Worm (Caenorhabditis elegans) whole organism, mixed stage, embryonic: ENCODE data around the gene hpx-2.

Source experiments
- M03D4.4 ChIP-seq: sonication (generic microtip); optimal IDR thresholded peaks from 2 replicates; lab custom pipeline; 2017; ENCODE audit warnings: mild to moderate bottlenecking, missing genetic modification characterization, missing compliant biosample characterization
- blmp-1 ChIP-seq: fragments of 150-350 bp; optimal IDR thresholded peaks from 2 replicates; lab custom pipeline; 2014; ENCODE audit warnings: missing biosample characterization, missing genetic modification characterization
- ceh-39 ChIP-seq: fragments of 150-350 bp; optimal IDR thresholded peaks from 2 replicates; lab custom pipeline; 2014; ENCODE audit warnings: missing biosample characterization, missing genetic modification characterization
- ceh-43 ChIP-seq: fragments of 200-800 bp; sonication (Bioruptor generic); optimal IDR thresholded peaks from 2 replicates; lab custom pipeline; 2018; ENCODE audit warnings: mild to moderate bottlenecking, missing genetic modification characterization, moderate library complexity, missing compliant biosample characterization
- ceh-83 ChIP-seq: fragments of 200-800 bp; sonication (Bioruptor generic); optimal IDR thresholded peaks from 2 replicates; lab custom pipeline; 2018; ENCODE audit warnings: mild to moderate bottlenecking, missing genetic modification characterization, missing compliant biosample characterization
- cnd-1 ChIP-seq: fragments of 200-800 bp; sonication (Bioruptor generic); optimal IDR thresholded peaks from 2 replicates; lab custom pipeline; 2018; ENCODE audit warnings: mild to moderate bottlenecking, missing genetic modification characterization, missing compliant biosample characterization
- drap-1 ChIP-seq: fragments of 200-800 bp; sonication (Bioruptor generic); optimal IDR thresholded peaks from 3 replicates; lab custom pipeline; 2018; ENCODE audit warnings: mild to moderate bottlenecking, missing genetic modification characterization, missing compliant biosample characterization
- elt-1 ChIP-seq: sonication (generic microtip); optimal IDR thresholded peaks from 2 replicates; lab custom pipeline; 2017; ENCODE audit warnings: missing genetic modification characterization, mild to moderate bottlenecking, missing compliant biosample characterization, antibody characterized with exemption, moderate library complexity, borderline replicate concordance; ENCODE audit not compliant: insufficient read depth
- flh-1 ChIP-seq: fragments of 200-800 bp; sonication (Bioruptor generic); optimal IDR thresholded peaks from 2 replicates; lab custom pipeline; 2018; ENCODE audit warnings: mild to moderate bottlenecking, missing genetic modification characterization, moderate library complexity, missing compliant biosample characterization
- ham-2 ChIP-seq: fragments of 200-800 bp; sonication (Bioruptor generic); optimal IDR thresholded peaks from 2 replicates; lab custom pipeline; 2018; ENCODE audit warnings: mild to moderate bottlenecking, missing genetic modification characterization, missing compliant biosample characterization
- hlh-1 ChIP-seq: fragments of 150-350 bp; optimal IDR thresholded peaks from 2 replicates; lab custom pipeline; 2014; ENCODE audit warnings: missing biosample characterization, missing genetic modification reagents, missing genetic modification characterization
- lin-13 ChIP-seq: fragments of 150-350 bp; optimal IDR thresholded peaks from 2 replicates; lab custom pipeline; 2014; ENCODE audit warnings: missing biosample characterization, missing genetic modification characterization
- lin-32 ChIP-seq: fragments of 200-800 bp; sonication (Bioruptor generic); optimal IDR thresholded peaks from 2 replicates; lab custom pipeline; 2018; ENCODE audit warnings: mild to moderate bottlenecking, missing genetic modification characterization, missing compliant biosample characterization
- lsy-2 ChIP-seq: fragments of 150-350 bp; optimal IDR thresholded peaks from 2 replicates; lab custom pipeline; 2014; ENCODE audit warnings: missing biosample characterization, missing genetic modification characterization
- mab-5 ChIP-seq: fragments of 150-350 bp; optimal IDR thresholded peaks from 2 replicates; lab custom pipeline; 2014; ENCODE audit warnings: missing biosample characterization, missing genetic modification characterization
- mep-1 ChIP-seq: fragments of 150-350 bp; optimal IDR thresholded peaks from 2 replicates; lab custom pipeline; 2017; ENCODE audit warnings: missing biosample characterization, missing genetic modification reagents, missing genetic modification characterization, inconsistent platforms
- nhr-2 ChIP-seq: fragments of 150-350 bp; optimal IDR thresholded peaks from 2 replicates; lab custom pipeline; 2014; ENCODE audit warnings: missing biosample characterization, missing genetic modification characterization
- nhr-28 ChIP-seq: fragments of 150-350 bp; optimal IDR thresholded peaks from 2 replicates; lab custom pipeline; 2014; ENCODE audit warnings: missing biosample characterization, missing genetic modification characterization
- nhr-76 ChIP-seq: sonication (generic microtip); optimal IDR thresholded peaks from 2 replicates; lab custom pipeline; 2017; ENCODE audit warnings: missing biosample characterization, missing genetic modification characterization
- pha-4 ChIP-seq: fragments of 150-350 bp; optimal IDR thresholded peaks from 2 replicates; lab custom pipeline; 2018; ENCODE audit warnings: missing biosample characterization, missing genetic modification reagents, missing genetic modification characterization
- sem-2 ChIP-seq: fragments of 200-800 bp; sonication (Bioruptor generic); optimal IDR thresholded peaks from 2 replicates; lab custom pipeline; 2018; ENCODE audit warnings: mild to moderate bottlenecking, missing genetic modification characterization, missing compliant biosample characterization
- snpc-4 ChIP-seq: fragments of 150-350 bp; optimal IDR thresholded peaks from 2 replicates; lab custom pipeline; 2014; ENCODE audit warnings: missing biosample characterization, missing genetic modification characterization
- tbx-8 ChIP-seq: fragments of 200-800 bp; sonication (Bioruptor generic); optimal IDR thresholded peaks from 2 replicates; lab custom pipeline; 2018; ENCODE audit warnings: mild to moderate bottlenecking, missing genetic modification characterization, moderate library complexity, missing compliant biosample characterization
- unc-120 ChIP-seq: sonication (generic microtip); optimal IDR thresholded peaks from 2 replicates; lab custom pipeline; 2017; ENCODE audit warnings: missing genetic modification characterization, missing compliant biosample characterization; ENCODE audit not compliant: poor library complexity, severe bottlenecking
- unc-39 ChIP-seq: fragments of 150-350 bp; optimal IDR thresholded peaks from 2 replicates; lab custom pipeline; 2014; ENCODE audit warnings: missing biosample characterization, missing genetic modification characterization
- unc-62 ChIP-seq: fragments of 150-350 bp; optimal IDR thresholded peaks from 2 replicates; lab custom pipeline; 2014; ENCODE audit warnings: missing biosample characterization, missing genetic modification reagents, missing genetic modification characterization
- ztf-11 ChIP-seq: fragments of 150-350 bp; optimal IDR thresholded peaks from 2 replicates; lab custom pipeline; 2014; ENCODE audit warnings: missing biosample characterization, missing genetic modification characterization

Gene hpx-2

ce11 chrV:13857132-13857531, 6.9 kb downstream of the hpx-2 start, which contains the start of gene srx-136:
srx-136 (plus strand) TSS chrV:13857432.
- TF ChIP-seq ceh-43 (GFP tag; lab: Kevin White, UChicago): no peak
- no peak for TF ChIP-seq nhr-2 (tag; lab: Kevin White, UChicago)
- no peak for TF ChIP-seq unc-120
- TF ChIP-seq ztf-11 (tag; lab: Kevin White, UChicago): no peak

ce11 chrV:13858906-13859305, 8.6 kb downstream of the hpx-2 start, which contains the start of gene srx-135:
srx-135 (plus strand) TSS chrV:13859206.
- TF ChIP-seq ceh-39 (no peak), nhr-28 (tag; lab: Kevin White, UChicago) (no peak), ztf-11 (tag; lab: Kevin White, UChicago) (no peak), lin-13 (tag; lab: Kevin White, UChicago) (no peak), ceh-43 (GFP tag; lab: Kevin White, UChicago) (no peak), drap-1 (GFP tag; lab: Kevin White, UChicago) (no peak), mab-5 (tag; lab: Kevin White, UChicago) (no peak), ceh-83 (GFP tag; lab: Kevin White, UChicago) (no peak), pha-4 (tag; lab: Kevin White, UChicago) (no peak), nhr-2 (tag; lab: Kevin White, UChicago) (no peak), lin-32 (GFP tag; lab: Kevin White, UChicago) (no peak), M03D4.4 (tag; lab: Kevin White, UChicago) (no peak), snpc-4 (tag; lab: Kevin White, UChicago) (no peak), nhr-76 (no peak), unc-62 (GFP tag; lab: Kevin White, UChicago) (no peak)

- TF ChIP-seq lin-32 (GFP tag; lab: Kevin White, UChicago) (no peak), lsy-2 (tag; lab: Kevin White, UChicago) (no peak), cnd-1 (tag; lab: Kevin White, UChicago) (no peak), unc-62 (GFP tag; lab: Kevin White, UChicago) (no peak), ham-2 (GFP tag; lab: Kevin White, UChicago) (no peak), ceh-43 (GFP tag; lab: Kevin White, UChicago) (no peak), M03D4.4 (tag; lab: Kevin White, UChicago) (no peak), blmp-1 (tag; lab: Kevin White, UChicago) (no peak), nhr-76 (no peak), sem-2 (no peak), lin-13 (tag; lab: Kevin White, UChicago) (no peak), snpc-4 (tag; lab: Kevin White, UChicago) (no peak), nhr-28 (tag; lab: Kevin White, UChicago) (no peak), ztf-11 (tag; lab: Kevin White, UChicago) (no peak), mep-1 (tag; lab: Kevin White, UChicago) (no peak), nhr-2 (tag; lab: Kevin White, UChicago) (no peak), unc-120 (no peak), hlh-1 (no peak), unc-39 (no peak)
Measured at ce11 chrV:13862505-13862904, 12.2 kb downstream of the hpx-2 start, which contains the start of gene srx-137. srx-137 (plus strand) TSS chrV:13862805.

ce11 chrV:13863700-13864099, 13.4 kb downstream of the hpx-2 start:
- TF ChIP-seq lin-13 (tag; lab: Kevin White, UChicago): no peak
- TF ChIP-seq drap-1 (GFP tag; lab: Kevin White, UChicago): no peak
- no peak for TF ChIP-seq unc-120

ce11 chrV:13866353-13866752, 16.1 kb downstream of the hpx-2 start, which contains the start of gene nhr-175:
nhr-175 (plus strand) TSS chrV:13866691.
- TF ChIP-seq ham-2 (GFP tag; lab: Kevin White, UChicago): peak; percentile 28
- TF ChIP-seq elt-1 (tag; lab: Kevin White, UChicago): peak; percentile 91
- TF ChIP-seq flh-1 (GFP tag; lab: Kevin White, UChicago): no peak
- TF ChIP-seq, all 35 proteins: peak for 2

- peak; percentile 11 for TF ChIP-seq tbx-8 (GFP tag; lab: Kevin White, UChicago)
- TF ChIP-seq ceh-83 (GFP tag; lab: Kevin White, UChicago): peak; percentile 31
- TF ChIP-seq drap-1 (GFP tag; lab: Kevin White, UChicago): peak; percentile 50
- TF ChIP-seq sem-2: peak; percentile 46
- TF ChIP-seq ceh-43 (GFP tag; lab: Kevin White, UChicago): peak; percentile 5
- peak; percentile 58 for TF ChIP-seq cnd-1 (tag; lab: Kevin White, UChicago)
Measured at ce11 chrV:13868886-13869285, 18.6 kb downstream of the hpx-2 start.
